Fruit fly (Drosophila melanogaster) whole organism, embryonic: ENCODE data around the gene CG5445.

Experiments used
- Aef1 ChIP-seq: fragments of 200-800 bp; sonication (Bioruptor generic); IDR thresholded peaks from 3 replicates; pipeline ENCODE4 v1.3.6; 2022; ENCODE audit warnings: missing biosample characterization, missing genetic modification characterization
- Asciz ChIP-seq: fragments of 200-800 bp; sonication (Bioruptor generic); optimal IDR thresholded peaks from 2 replicates; lab custom pipeline; 2017; ENCODE audit warnings: missing biosample characterization, mild to moderate bottlenecking, missing genetic modification characterization, missing genetic modification reagents
- CG1024 ChIP-seq: fragments of 200-800 bp; sonication (Bioruptor generic); IDR thresholded peaks from 2 replicates; pipeline ENCODE4 v1.3.6; 2022; ENCODE audit warnings: missing biosample characterization, missing genetic modification characterization
- CG10959 ChIP-seq: fragments of 200-800 bp; sonication (Bioruptor generic); IDR thresholded peaks from 2 replicates; pipeline ENCODE4 v1.3.6; 2022; ENCODE audit warnings: missing biosample characterization, missing genetic modification characterization
- CG12391 ChIP-seq: fragments of 200-800 bp; sonication (Bioruptor generic); optimal IDR thresholded peaks from 3 replicates; lab custom pipeline; 2018; ENCODE audit warnings: missing biosample characterization, mild to moderate bottlenecking, missing genetic modification characterization, moderate library complexity
- CG14050 ChIP-seq: fragments of 200-800 bp; sonication (Bioruptor generic); IDR thresholded peaks from 3 replicates; pipeline ENCODE4 v1.3.6; 2022; ENCODE audit warnings: missing biosample characterization, missing genetic modification characterization
- CG14441 ChIP-seq: fragments of 200-800 bp; sonication (Bioruptor generic); IDR thresholded peaks from 2 replicates; pipeline ENCODE4 v1.3.6; 2022; ENCODE audit warnings: missing biosample characterization, missing genetic modification characterization
- CG15011 ChIP-seq: fragments of 200-800 bp; sonication (Bioruptor generic); optimal IDR thresholded peaks from 3 replicates; lab custom pipeline; 2018; ENCODE audit warnings: missing biosample characterization, mild to moderate bottlenecking, missing genetic modification characterization
- CG15601 ChIP-seq: fragments of 200-800 bp; sonication (Bioruptor generic); optimal IDR thresholded peaks from 3 replicates; lab custom pipeline; 2019; ENCODE audit warnings: missing biosample characterization, mild to moderate bottlenecking, missing genetic modification characterization, moderate library complexity
- CG15696 ChIP-seq: fragments of 200-800 bp; sonication (Bioruptor generic); optimal IDR thresholded peaks from 2 replicates; lab custom pipeline; 2019; ENCODE audit warnings: missing biosample characterization, mild to moderate bottlenecking, missing genetic modification characterization, moderate library complexity
- CG18619 ChIP-seq: fragments of 200-800 bp; sonication (Bioruptor generic); optimal IDR thresholded peaks from 3 replicates; lab custom pipeline; 2017; ENCODE audit warnings: missing biosample characterization, mild to moderate bottlenecking, missing genetic modification characterization
- CG18764 ChIP-seq: fragments of 200-800 bp; sonication (Bioruptor generic); optimal IDR thresholded peaks from 3 replicates; lab custom pipeline; 2016; ENCODE audit warnings: missing biosample characterization, missing genetic modification characterization
- CG2120 ChIP-seq: fragments of 200-800 bp; sonication (Bioruptor generic); optimal IDR thresholded peaks from 3 replicates; lab custom pipeline; 2016; ENCODE audit warnings: missing biosample characterization, missing genetic modification characterization
- CG30431 ChIP-seq: fragments of 200-800 bp; sonication (Bioruptor generic); optimal IDR thresholded peaks from 2 replicates; lab custom pipeline; 2017; ENCODE audit warnings: missing biosample characterization, missing genetic modification characterization
- CG3163 ChIP-seq: fragments of 200-800 bp; sonication (Bioruptor generic); optimal IDR thresholded peaks from 3 replicates; lab custom pipeline; 2016; ENCODE audit warnings: missing biosample characterization, missing genetic modification characterization
- CG4404 ChIP-seq: fragments of 200-800 bp; sonication (Bioruptor generic); IDR thresholded peaks from 2 replicates; pipeline ENCODE4 v1.3.6; 2022; ENCODE audit warnings: missing biosample characterization, missing genetic modification characterization
- CG7786 ChIP-seq: fragments of 200-800 bp; sonication (Bioruptor generic); optimal IDR thresholded peaks from 2 replicates; lab custom pipeline; 2016; ENCODE audit warnings: missing biosample characterization, missing genetic modification characterization
- CG7987 ChIP-seq: fragments of 200-800 bp; sonication (Bioruptor generic); optimal IDR thresholded peaks from 2 replicates; lab custom pipeline; 2018; ENCODE audit warnings: missing biosample characterization, mild to moderate bottlenecking, missing genetic modification characterization, moderate library complexity
- CG9817 ChIP-seq: fragments of 200-800 bp; sonication (Bioruptor generic); optimal IDR thresholded peaks from 2 replicates; lab custom pipeline; 2018; ENCODE audit warnings: missing biosample characterization, mild to moderate bottlenecking, missing genetic modification characterization, moderate library complexity
- CrebB ChIP-seq: fragments of 200-800 bp; sonication (Bioruptor generic); optimal IDR thresholded peaks from 3 replicates; lab custom pipeline; 2018; ENCODE audit warnings: missing biosample characterization, mild to moderate bottlenecking, missing genetic modification characterization
- Gug ChIP-seq: fragments of 200-800 bp; sonication (Bioruptor generic); IDR thresholded peaks from 4 replicates; pipeline ENCODE4 v1.3.6; 2022; ENCODE audit warnings: missing biosample characterization, missing genetic modification characterization
- HHEX ChIP-seq: fragments of 200-800 bp; sonication (Bioruptor generic); optimal IDR thresholded peaks from 3 replicates; lab custom pipeline; 2017; ENCODE audit warnings: missing biosample characterization, mild to moderate bottlenecking, missing genetic modification characterization, missing genetic modification reagents
- Hand ChIP-seq: fragments of 200-800 bp; sonication (Bioruptor generic); optimal IDR thresholded peaks from 2 replicates; lab custom pipeline; 2017; ENCODE audit warnings: mild to moderate bottlenecking, missing biosample characterization, missing genetic modification reagents, missing genetic modification characterization
- MTF-1 ChIP-seq: fragments of 200-800 bp; sonication (Bioruptor generic); optimal IDR thresholded peaks from 2 replicates; lab custom pipeline; 2018; ENCODE audit warnings: missing biosample characterization, mild to moderate bottlenecking, missing genetic modification characterization, borderline replicate concordance
- Max ChIP-seq: fragments of 200-800 bp; sonication (Bioruptor generic); optimal IDR thresholded peaks from 2 replicates; lab custom pipeline; 2016; ENCODE audit warnings: missing biosample characterization, mild to moderate bottlenecking, missing genetic modification characterization
- Neu2 ChIP-seq: fragments of 200-800 bp; sonication (Bioruptor generic); optimal IDR thresholded peaks from 3 replicates; lab custom pipeline; 2016; ENCODE audit warnings: missing biosample characterization, missing genetic modification characterization, borderline replicate concordance
- Taf1 ChIP-seq: fragments of 200-800 bp; sonication (Bioruptor generic); IDR thresholded peaks from 2 replicates; pipeline ENCODE4 v1.3.6; 2022; ENCODE audit warnings: missing biosample characterization, missing genetic modification characterization
- Trl ChIP-seq, 3 experiments: fragments of >200 bp in 2 of 3; fragments of 200-800 bp in 1 of 3; sonication (Bioruptor generic) in 1 of 3; optimal IDR thresholded peaks; 2 replicates in 1 of 3; 3 replicates in 2 of 3; lab custom pipeline; 2016 to 2017; ENCODE audit warnings: missing biosample characterization in 1 of 3, missing genetic modification characterization in 1 of 3
- ara ChIP-seq: fragments of 200-800 bp; sonication (Bioruptor generic); IDR thresholded peaks from 2 replicates; pipeline ENCODE4 v1.3.6; 2022; ENCODE audit warnings: missing biosample characterization, missing genetic modification characterization
- ash1 ChIP-seq: fragments of 200-800 bp; sonication (Bioruptor generic); optimal IDR thresholded peaks from 2 replicates; lab custom pipeline; 2018; ENCODE audit warnings: missing biosample characterization, mild to moderate bottlenecking, missing genetic modification characterization
- ci ChIP-seq: fragments of 200-800 bp; sonication (Bioruptor generic); IDR thresholded peaks from 3 replicates; pipeline ENCODE4 v1.3.6; 2022; ENCODE audit warnings: missing biosample characterization, missing genetic modification characterization
- danr ChIP-seq: fragments of 200-800 bp; sonication (Bioruptor generic); IDR thresholded peaks from 2 replicates; pipeline ENCODE4 v1.3.6; 2022; ENCODE audit warnings: missing biosample characterization, missing genetic modification characterization
- dati ChIP-seq: fragments of 200-800 bp; sonication (Bioruptor generic); IDR thresholded peaks from 2 replicates; pipeline ENCODE4 v1.3.6; 2022; ENCODE audit warnings: missing biosample characterization, missing genetic modification characterization
- fd102C ChIP-seq: fragments of 200-800 bp; sonication (Bioruptor generic); optimal IDR thresholded peaks from 2 replicates; lab custom pipeline; 2018; ENCODE audit warnings: missing biosample characterization, mild to moderate bottlenecking, missing genetic modification characterization, moderate library complexity
- ftz-f1 ChIP-seq: fragments of 200-800 bp; sonication (Bioruptor generic); optimal IDR thresholded peaks from 2 replicates; lab custom pipeline; 2016; ENCODE audit warnings: missing biosample characterization, missing genetic modification characterization
- gce ChIP-seq: fragments of 200-800 bp; sonication (Bioruptor generic); IDR thresholded peaks from 3 replicates; pipeline ENCODE4 v1.3.6; 2022; ENCODE audit warnings: missing biosample characterization, missing genetic modification characterization
- gsb ChIP-seq: fragments of 200-800 bp; sonication (Bioruptor generic); IDR thresholded peaks from 2 replicates; pipeline ENCODE4 v1.3.6; 2022; ENCODE audit warnings: missing biosample characterization, missing genetic modification characterization
- her ChIP-seq: fragments of 200-800 bp; sonication (Bioruptor generic); optimal IDR thresholded peaks from 2 replicates; lab custom pipeline; 2016; ENCODE audit warnings: missing biosample characterization, missing genetic modification characterization
- kay ChIP-seq: fragments of 200-800 bp; sonication (Bioruptor generic); optimal IDR thresholded peaks from 2 replicates; lab custom pipeline; 2016; ENCODE audit warnings: missing biosample characterization, missing genetic modification characterization
- kni ChIP-seq: fragments of 200-800 bp; sonication (Bioruptor generic); optimal IDR thresholded peaks from 3 replicates; lab custom pipeline; 2017; ENCODE audit warnings: mild to moderate bottlenecking, missing biosample characterization, missing genetic modification reagents, missing genetic modification characterization
- lola ChIP-seq, 3 experiments: fragments of >200 bp in 2 of 3; fragments of 200-800 bp in 1 of 3; sonication (Bioruptor generic) in 1 of 3; optimal IDR thresholded peaks; 2 replicates each; lab custom pipeline; 2017 to 2019; ENCODE audit warnings: missing biosample characterization in 3 of 3, missing genetic modification characterization in 3 of 3, mild to moderate bottlenecking in 1 of 3, moderate library complexity in 1 of 3
- p53 ChIP-seq: fragments of 200-800 bp; sonication (Bioruptor generic); optimal IDR thresholded peaks from 2 replicates; lab custom pipeline; 2016; ENCODE audit warnings: missing biosample characterization, missing genetic modification characterization
- pho ChIP-seq: fragments of 200-800 bp; sonication (Bioruptor generic); optimal IDR thresholded peaks from 2 replicates; lab custom pipeline; 2016; ENCODE audit warnings: missing biosample characterization, missing genetic modification characterization
- ro ChIP-seq: fragments of 200-800 bp; sonication (Bioruptor generic); IDR thresholded peaks from 2 replicates; pipeline ENCODE4 v1.3.6; 2022; ENCODE audit warnings: missing biosample characterization, missing genetic modification characterization
- sd ChIP-seq: fragments of 200-800 bp; sonication (Bioruptor generic); optimal IDR thresholded peaks from 3 replicates; lab custom pipeline; 2018; ENCODE audit warnings: missing biosample characterization, mild to moderate bottlenecking, missing genetic modification characterization, moderate library complexity
- shn ChIP-seq: fragments of 200-800 bp; sonication (Bioruptor generic); optimal IDR thresholded peaks from 3 replicates; lab custom pipeline; 2016; ENCODE audit warnings: missing biosample characterization, missing genetic modification characterization
- sima ChIP-seq: fragments of 200-800 bp; sonication (Bioruptor generic); optimal IDR thresholded peaks from 2 replicates; lab custom pipeline; 2016; ENCODE audit warnings: missing biosample characterization, missing genetic modification characterization
- trem ChIP-seq: fragments of 200-800 bp; optimal IDR thresholded peaks from 3 replicates; lab custom pipeline; 2019; ENCODE audit warnings: missing biosample characterization, mild to moderate bottlenecking, missing genetic modification characterization, moderate library complexity
- ttk ChIP-seq: fragments of 200-800 bp; sonication (Bioruptor generic); IDR thresholded peaks from 2 replicates; pipeline ENCODE4 v2.1.2; 2022; ENCODE audit warnings: missing biosample characterization, missing genetic modification characterization
- wek ChIP-seq: fragments of 200-800 bp; sonication (Bioruptor generic); optimal IDR thresholded peaks from 3 replicates; lab custom pipeline; 2018; ENCODE audit warnings: missing biosample characterization, mild to moderate bottlenecking, missing genetic modification characterization, moderate library complexity

The CG5445 gene

DNA sequence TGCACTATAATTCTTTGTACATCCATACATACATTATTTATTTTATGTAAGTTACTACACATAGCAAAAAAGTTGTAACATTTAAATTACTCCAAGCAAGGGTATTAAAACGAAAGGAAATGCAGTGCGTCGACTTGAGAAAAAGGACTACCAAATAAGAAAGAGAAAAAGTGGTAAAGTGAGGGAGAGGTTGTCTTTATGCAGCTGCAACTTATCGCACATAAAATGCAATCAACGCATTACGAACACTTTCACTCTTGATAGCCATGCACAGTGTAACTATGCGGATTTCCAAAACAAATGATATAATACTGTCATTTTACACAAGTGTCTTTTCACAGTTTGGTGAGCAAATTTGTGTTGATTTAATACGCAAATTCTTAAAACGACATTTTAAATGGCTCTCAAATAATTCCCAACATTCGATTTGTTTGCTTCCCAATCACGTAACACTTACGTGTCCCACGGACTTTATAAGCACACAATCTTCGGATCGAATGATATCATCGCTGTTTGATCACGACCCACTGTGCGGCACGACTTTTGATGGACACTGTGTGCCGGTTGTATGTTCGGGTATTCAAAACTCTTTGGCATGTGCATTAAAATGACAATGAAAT lies 14.9 kb downstream of the CG5445 start (continued):
- TF ChIP-seq her (no peak), CG9817 (tag; lab: Kevin White, UChicago) (no peak), kay (GFP tag; lab: Kevin White, UChicago) (no peak), pho (GFP tag; lab: Kevin White, UChicago) (no peak), ara (0 out of 2 replicates have a peak, but pooled peaks have one; percentile 45), ci (GFP tag; lab: Robert Waterston, UW) (peak; percentile 75; the same call in 2 of the 3 replicates), Trl (optimal IDR thresholded peaks at IDR 0.05; lab: Kevin White, UChicago) (no peak), Trl (GFP tag; optimal IDR thresholded peaks at IDR 0.05; lab: Kevin White, UChicago) (peak; percentile 29), CG4404 (GFP tag; lab: Robert Waterston, UW) (peak; percentile 9; the same call in 1 of the 2 replicates), sd (tag; lab: Kevin White, UChicago) (no peak), CG15601 (tag; lab: Kevin White, UChicago) (no peak), CG7987 (GFP tag; lab: Kevin White, UChicago) (no peak), Aef1 (no peak), CG3163 (no peak), sima (GFP tag; lab: Kevin White, UChicago) (no peak), CG14050 (GFP tag; lab: Robert Waterston, UW) (no peak), Neu2 (GFP tag; lab: Kevin White, UChicago) (no peak), dati (GFP tag; lab: Robert Waterston, UW) (no peak), shn (GFP tag; lab: Kevin White, UChicago) (peak; percentile 12), ash1 (GFP tag; lab: Kevin White, UChicago) (no peak), CrebB (tag; lab: Kevin White, UChicago) (no peak), gsb (GFP tag; lab: Robert Waterston, UW) (no peak), Taf1 (GFP tag; lab: Robert Waterston, UW) (no peak), CG14441 (GFP tag; lab: Robert Waterston, UW) (no peak), CG15696 (tag; lab: Kevin White, UChicago) (no peak), wek (GFP tag; lab: Kevin White, UChicago) (no peak), ftz-f1 (GFP tag; lab: Kevin White, UChicago) (no peak), Hand (GFP tag; lab: Kevin White, UChicago) (no peak), ro (GFP tag; lab: Robert Waterston, UW) (no peak), CG30431 (peak; percentile 40), trem (tag; lab: Kevin White, UChicago) (peak; percentile 2), danr (GFP tag; lab: Robert Waterston, UW) (no peak; the same call in 1 of the 2 replicates), CG1024 (no peak), CG15011 (no peak), CG2120 (GFP tag; lab: Kevin White, UChicago) (no peak), fd102C (GFP tag; lab: Kevin White, UChicago) (no peak), CG7786 (peak; percentile 0), p53 (GFP tag; lab: Kevin White, UChicago) (no peak), HHEX (GFP tag; lab: Kevin White, UChicago) (no peak), kni (no peak), lola (GFP tag; optimal IDR thresholded peaks at IDR 0.05; lab: Kevin White, UChicago) (peak in 1 of 3 experiments; percentile 37), CG18764 (GFP tag; lab: Kevin White, UChicago) (no peak), CG12391 (tag; lab: Kevin White, UChicago) (no peak), Max (GFP tag; lab: Kevin White, UChicago) (peak; percentile 0), MTF-1 (GFP tag; lab: Kevin White, UChicago) (no peak), gce (0 out of 3 replicates have a peak, but pooled peaks have one; percentile 36), ttk (peak; percentile 30; the same call in 1 of the 2 replicates), CG18619 (GFP tag; lab: Kevin White, UChicago) (peak; percentile 31), Gug (0 out of 4 replicates have a peak, but pooled peaks have one; percentile 34), Asciz (GFP tag; lab: Kevin White, UChicago) (peak; percentile 39), CG10959 (GFP tag; lab: Robert Waterston, UW) (no peak)
